Worm (Caenorhabditis elegans): ENCODE measurements around the gene ZK688.11.

Gene ZK688.11

ce11 chrIII:7893224-7893623 is 8.5 kb upstream of the ZK688.11 start:
- TF ChIP-seq ceh-91 (GFP tag; IDR thresholded peaks at IDR 0.05) (peak; percentile 55; the same call in 1 of the 2 replicates), hmg-1.2 (GFP tag; IDR thresholded peaks at IDR 0.05) (peak; percentile 43; the same call in 1 of the 2 replicates), F33H1.4 (GFP tag; IDR thresholded peaks at IDR 0.05) (0 out of 2 replicates have a peak, but pooled peaks have one; percentile 14), cebp-2 (GFP tag; IDR thresholded peaks at IDR 0.05) (no peak), lsl-1 (GFP tag; optimal IDR thresholded peaks at IDR 0.05) (peak; percentile 85), zfh-2 (GFP tag; conservative IDR thresholded peaks at IDR 0.05) (no peak)

ce11 chrIII:7892333-7892732 is 7.6 kb upstream of the ZK688.11 start:
- no peak for TF ChIP-seq efl-1 (GFP tag; optimal IDR thresholded peaks at IDR 0.05)

- no peak for TF ChIP-seq C17E4.6 (GFP tag; IDR thresholded peaks at IDR 0.05)
- TF ChIP-seq unc-62 (GFP tag; optimal IDR thresholded peaks at IDR 0.05): peak; percentile 23
- TF ChIP-seq K12H6.12 (tag; optimal IDR thresholded peaks at IDR 0.05): peak; percentile 34
- no peak for TF ChIP-seq rpc-1 (optimal IDR thresholded peaks at IDR 0.05)
- TF ChIP-seq rpc-1 (tag; optimal IDR thresholded peaks at IDR 0.05): no peak
- TF ChIP-seq unc-130 (GFP tag; optimal IDR thresholded peaks at IDR 0.05): no peak
- TF ChIP-seq bed-2 (GFP tag; IDR thresholded peaks at IDR 0.05): no peak
- TF ChIP-seq nhr-80 (tag; optimal IDR thresholded peaks at IDR 0.05): peak; percentile 91
- no peak for TF ChIP-seq mxl-1 (tag; optimal IDR thresholded peaks at IDR 0.05)
- no peak for TF ChIP-seq lir-1 (GFP tag; conservative IDR thresholded peaks at IDR 0.05)
- no peak for TF ChIP-seq ztf-3 (GFP tag; optimal IDR thresholded peaks at IDR 0.05)
- TF ChIP-seq him-1 (tag; optimal IDR thresholded peaks at IDR 0.05): no peak
- TF ChIP-seq madf-3 (GFP tag; IDR thresholded peaks at IDR 0.05): no peak
- TF ChIP-seq hlh-26 (GFP tag; conservative IDR thresholded peaks at IDR 0.05): no peak
- no peak for TF ChIP-seq hmg-20 (GFP tag; IDR thresholded peaks at IDR 0.05)
- TF ChIP-seq attf-5 (GFP tag; optimal IDR thresholded peaks at IDR 0.05): peak; percentile 86
- peak; percentile 14 for TF ChIP-seq madf-10 (tag; optimal IDR thresholded peaks at IDR 0.05)
- TF ChIP-seq ceh-58 (GFP tag; IDR thresholded peaks at IDR 0.05): no peak
- TF ChIP-seq ztf-22 (GFP tag; optimal IDR thresholded peaks at IDR 0.05): no peak
- TF ChIP-seq F10E7.11 (tag; optimal IDR thresholded peaks at IDR 0.05): no peak
- TF ChIP-seq Y53F4B.3 (GFP tag; IDR thresholded peaks at IDR 0.05): no peak
- TF ChIP-seq hmg-1.2 (GFP tag; IDR thresholded peaks at IDR 0.05): peak; percentile 87; the same call in 1 of the 2 replicates
- no peak for TF ChIP-seq aptf-3 (GFP tag; IDR thresholded peaks at IDR 0.05)
- peak; percentile 27; the same call in 1 of the 2 replicates for TF ChIP-seq madf-6 (GFP tag; IDR thresholded peaks at IDR 0.05)
- TF ChIP-seq Y56A3A.18 (GFP tag; IDR thresholded peaks at IDR 0.05): no peak
- no peak for TF ChIP-seq fkh-3 (tag; optimal IDR thresholded peaks at IDR 0.05)
- peak; percentile 56; the same call in 1 of the 2 replicates for TF ChIP-seq Y53G8AR.9 (GFP tag; conservative IDR thresholded peaks at IDR 0.05)
- TF ChIP-seq nhr-179 (tag; optimal IDR thresholded peaks at IDR 0.05): no peak
- TF ChIP-seq cebp-1 (GFP tag; IDR thresholded peaks at IDR 0.05): no peak
- peak; percentile 75 for TF ChIP-seq cebp-1 (tag; optimal IDR thresholded peaks at IDR 0.05)
- no peak for TF ChIP-seq tlf-1 (GFP tag; optimal IDR thresholded peaks at IDR 0.05)
- TF ChIP-seq lin-26 (GFP tag; IDR thresholded peaks at IDR 0.05): 0 out of 2 replicates have a peak, but pooled peaks have one; percentile 25
- TF ChIP-seq snpc-4 (GFP tag; optimal IDR thresholded peaks at IDR 0.05): no peak
- peak in 3 of 4 experiments; percentile 2 to 48 (median 12) for TF ChIP-seq snpc-4 (tag; optimal IDR thresholded peaks at IDR 0.05)
- TF ChIP-seq Y95B8A.8 (GFP tag; IDR thresholded peaks at IDR 0.05): no peak
- TF ChIP-seq egl-18 (GFP tag; IDR thresholded peaks at IDR 0.05): no peak
- no peak for TF ChIP-seq F57C9.4 (tag; optimal IDR thresholded peaks at IDR 0.05)
- no peak for TF ChIP-seq bed-1 (GFP tag; IDR thresholded peaks at IDR 0.05)
- TF ChIP-seq egrh-3 (GFP tag; IDR thresholded peaks at IDR 0.05): peak; percentile 24; the same call in 1 of the 2 replicates
- no peak for TF ChIP-seq sdz-38 (tag; optimal IDR thresholded peaks at IDR 0.05)
Measured at ce11 chrIII:7891573-7892306, 7.0 kb upstream of the ZK688.11 start, which contains the start of the genes ZK688.5 and fahd-1. Gene ZK688.5, minus strand, starts transcription at chrIII:7891623. Gene fahd-1, plus strand, starts transcription at chrIII:7892256.
